Fruit fly (Drosophila melanogaster): Measurements from ENCODE around the gene vrs.
A peak's percentile ranks its signal among the peaks of the same experiment; 100 is the strongest.

The vrs gene

dm6 chr3R:12433764-12434163 lies 13.7 kb upstream of the vrs start, which contains the start of the genes Aos1 and Srlp (continued):
- TF ChIP-seq ewg (GFP tag; optimal IDR thresholded peaks at IDR 0.05) (peak; percentile 1), CG12659 (GFP tag; optimal IDR thresholded peaks at IDR 0.05) (peak; percentile 81), Ptx1 (GFP tag; IDR thresholded peaks at IDR 0.05) (peak; percentile 46), CG30403 (GFP tag; optimal IDR thresholded peaks at IDR 0.05) (peak; percentile 73), gsb (GFP tag; IDR thresholded peaks at IDR 0.05) (no peak), CG12104 (GFP tag; optimal IDR thresholded peaks at IDR 0.05) (peak; percentile 30), CoRest (tag; optimal IDR thresholded peaks at IDR 0.05) (peak; percentile 83), CG13424 (tag; optimal IDR thresholded peaks at IDR 0.05) (peak; percentile 73), CG9797 (GFP tag; optimal IDR thresholded peaks at IDR 0.05) (peak; percentile 63), CG14860 (GFP tag; IDR thresholded peaks at IDR 0.05; ENCODE audit: partially characterized antibody) (no peak), unc-4 (GFP tag; IDR thresholded peaks at IDR 0.05; ENCODE audit: partially characterized antibody) (peak; percentile 43; the same call in 1 of the 2 replicates), CG16813 (GFP tag; IDR thresholded peaks at IDR 0.05; ENCODE audit: partially characterized antibody) (no peak), CkIIα-i1 (GFP tag; IDR thresholded peaks at IDR 0.05) (no peak), CG12299 (tag; optimal IDR thresholded peaks at IDR 0.05) (peak; percentile 20), CG9932 (GFP tag; IDR thresholded peaks at IDR 0.05) (peak; percentile 69), Elba2 (GFP tag; optimal IDR thresholded peaks at IDR 0.05) (peak; percentile 37), CTCF (GFP tag; optimal IDR thresholded peaks at IDR 0.05) (peak; percentile 40), amos (GFP tag; IDR thresholded peaks at IDR 0.05; ENCODE audit: partially characterized antibody) (peak; percentile 12; the same call in 1 of the 2 replicates), fd3F (GFP tag; optimal IDR thresholded peaks at IDR 0.05) (peak; percentile 42), CG4617 (GFP tag; optimal IDR thresholded peaks at IDR 0.05; ENCODE audit: borderline replicate concordance) (peak; percentile 72), CG33557 (GFP tag; optimal IDR thresholded peaks at IDR 0.05) (peak; percentile 34), E2f1 (GFP tag; IDR thresholded peaks at IDR 0.05) (0 out of 2 replicates have a peak, but pooled peaks have one; percentile 8), D19A (tag; optimal IDR thresholded peaks at IDR 0.05) (peak; percentile 52), CG17328 (GFP tag; IDR thresholded peaks at IDR 0.05) (0 out of 2 replicates have a peak, but pooled peaks have one; percentile 30), Xrp1 (GFP tag; IDR thresholded peaks at IDR 0.05) (peak; percentile 31; the same call in 1 of the 2 replicates), YL-1 (GFP tag; optimal IDR thresholded peaks at IDR 0.05) (peak; percentile 63), CG14710 (tag; optimal IDR thresholded peaks at IDR 0.05) (peak; percentile 86), CG32772 (GFP tag; IDR thresholded peaks at IDR 0.05) (no peak), PHDP (tag; optimal IDR thresholded peaks at IDR 0.05) (peak; percentile 61), knrl (GFP tag; IDR thresholded peaks at IDR 0.05; ENCODE audit: partially characterized antibody) (0 out of 3 replicates have a peak, but pooled peaks have one; percentile 36), Sin3A (optimal IDR thresholded peaks at IDR 0.05) (peak; percentile 44), CG13624 (GFP tag; optimal IDR thresholded peaks at IDR 0.05) (no peak), CG1233 (GFP tag; optimal IDR thresholded peaks at IDR 0.05) (peak; percentile 45), CG1647 (GFP tag; optimal IDR thresholded peaks at IDR 0.05) (peak; percentile 6), CG17186 (GFP tag; optimal IDR thresholded peaks at IDR 0.05) (peak; percentile 21), lbe (GFP tag; optimal IDR thresholded peaks at IDR 0.05) (peak; percentile 51), jing (GFP tag; optimal IDR thresholded peaks at IDR 0.05) (no peak), MBD-R2 (GFP tag; IDR thresholded peaks at IDR 0.05) (peak; percentile 69), dmrt11E (tag; optimal IDR thresholded peaks at IDR 0.05) (peak; percentile 51), CG32532 (GFP tag; IDR thresholded peaks at IDR 0.05) (peak; percentile 47; the same call in 1 of the 2 replicates), twi (tag; optimal IDR thresholded peaks at IDR 0.05) (peak; percentile 46), bsh (GFP tag; optimal IDR thresholded peaks at IDR 0.05) (peak in 1 of 2 experiments; percentile 49), Gsc (GFP tag; IDR thresholded peaks at IDR 0.05) (no peak), emc (GFP tag; optimal IDR thresholded peaks at IDR 0.05) (no peak), CG10267 (tag; optimal IDR thresholded peaks at IDR 0.05) (peak; percentile 70), Rfx (GFP tag; IDR thresholded peaks at IDR 0.05) (0 out of 2 replicates have a peak, but pooled peaks have one; percentile 36), Xbp1 (GFP tag; optimal IDR thresholded peaks at IDR 0.05) (peak; percentile 69), Pdp1 (GFP tag; optimal IDR thresholded peaks at IDR 0.05) (peak in 1 of 2 experiments; percentile 27), Dll (GFP tag; IDR thresholded peaks at IDR 0.05; ENCODE audit: partially characterized antibody) (0 out of 4 replicates have a peak, but pooled peaks have one; percentile 51), Fer2 (tag; optimal IDR thresholded peaks at IDR 0.05) (peak; percentile 34)
